Worm (Caenorhabditis elegans) whole organism, L1 larva: ENCODE results near the gene C03B1.5.
A peak's percentile ranks its signal among the peaks of the same experiment; 100 is the strongest.

Source experiments
- C16A3.4 ChIP-seq: fragments of 150-350 bp; optimal IDR thresholded peaks from 2 replicates; lab custom pipeline; 2014; ENCODE audit warnings: missing biosample characterization, missing genetic modification characterization
- F16B12.6 ChIP-seq: fragments of 150-350 bp; optimal IDR thresholded peaks from 2 replicates; lab custom pipeline; 2014; ENCODE audit warnings: missing biosample characterization, missing genetic modification characterization
- Y116A8C.19 ChIP-seq: sonication (generic microtip); optimal IDR thresholded peaks from 2 replicates; lab custom pipeline; 2016; ENCODE audit warnings: missing compliant biosample characterization, missing genetic modification characterization, borderline replicate concordance
- aha-1 ChIP-seq: fragments of 150-350 bp; optimal IDR thresholded peaks from 2 replicates; lab custom pipeline; 2014; ENCODE audit warnings: missing biosample characterization, missing genetic modification characterization
- alr-1 ChIP-seq: fragments of 200-800 bp; sonication (Bioruptor generic); optimal IDR thresholded peaks from 2 replicates; lab custom pipeline; 2018; ENCODE audit warnings: borderline replicate concordance, mild to moderate bottlenecking, missing genetic modification characterization, missing compliant biosample characterization
- ama-1 ChIP-seq: fragments of 150-350 bp; optimal IDR thresholded peaks from 2 replicates; lab custom pipeline; 2014
- blmp-1 ChIP-seq: fragments of 150-350 bp; optimal IDR thresholded peaks from 2 replicates; lab custom pipeline; 2014; ENCODE audit warnings: missing biosample characterization, missing genetic modification characterization
- ceh-63 ChIP-seq: fragments of 200-800 bp; sonication (Bioruptor generic); optimal IDR thresholded peaks from 2 replicates; lab custom pipeline; 2018; ENCODE audit warnings: mild to moderate bottlenecking, missing genetic modification characterization, missing compliant biosample characterization
- ceh-8 ChIP-seq: fragments of 200-800 bp; sonication (Bioruptor generic); optimal IDR thresholded peaks from 2 replicates; lab custom pipeline; 2018; ENCODE audit warnings: mild to moderate bottlenecking, missing genetic modification characterization, moderate library complexity, missing compliant biosample characterization
- dpl-1 ChIP-seq, 3 experiments: fragments of 150-350 bp in 2 of 3; sonication (generic microtip) in 1 of 3; optimal IDR thresholded peaks; 2 replicates each; lab custom pipeline; 2014 to 2017; ENCODE audit warnings: missing biosample characterization in 3 of 3, missing genetic modification characterization in 3 of 3, missing genetic modification reagents in 3 of 3
- efl-1 ChIP-seq, 4 experiments: fragments of 150-350 bp; optimal IDR thresholded peaks in 3 of 4; peaks in 1 of 4; 1 replicate in 1 of 4; 2 replicates in 3 of 4; lab custom pipeline; 2014; ENCODE audit warnings: missing biosample characterization in 2 of 4, missing genetic modification characterization in 2 of 4, missing genetic modification reagents in 2 of 4
- efl-3 ChIP-seq: fragments of 200-800 bp; sonication (Bioruptor generic); optimal IDR thresholded peaks from 2 replicates; lab custom pipeline; 2018; ENCODE audit warnings: mild to moderate bottlenecking, missing genetic modification characterization, missing compliant biosample characterization
- elt-2 ChIP-seq: sonication (generic microtip); optimal IDR thresholded peaks from 2 replicates; lab custom pipeline; 2016; ENCODE audit warnings: missing genetic modification characterization, mild to moderate bottlenecking, inconsistent platforms, missing compliant biosample characterization, missing genetic modification reagents
- ets-5 ChIP-seq: fragments of 200-800 bp; sonication (Bioruptor generic); IDR thresholded peaks from 2 replicates; pipeline ENCODE4 v1.3.6; 2022; ENCODE audit warnings: missing genetic modification characterization, missing compliant biosample characterization
- fkh-4 ChIP-seq: sonication (generic microtip); optimal IDR thresholded peaks from 2 replicates; lab custom pipeline; 2016; ENCODE audit warnings: missing compliant biosample characterization, missing genetic modification characterization, borderline replicate concordance
- fos-1 ChIP-seq: fragments of 150-350 bp; optimal IDR thresholded peaks from 2 replicates; lab custom pipeline; 2014; ENCODE audit warnings: missing biosample characterization, missing genetic modification characterization
- hlh-17 ChIP-seq: fragments of 200-800 bp; sonication (Bioruptor generic); optimal IDR thresholded peaks from 2 replicates; lab custom pipeline; 2018; ENCODE audit warnings: missing genetic modification characterization, mild to moderate bottlenecking, missing compliant biosample characterization, moderate library complexity, borderline replicate concordance
- hlh-4 ChIP-seq: sonication (generic microtip); optimal IDR thresholded peaks from 2 replicates; lab custom pipeline; 2016; ENCODE audit warnings: mild to moderate bottlenecking, missing genetic modification characterization, missing compliant biosample characterization
- hpl-2 ChIP-seq: fragments of 150-350 bp; optimal IDR thresholded peaks from 2 replicates; lab custom pipeline; 2014; ENCODE audit warnings: missing biosample characterization, missing genetic modification reagents, missing genetic modification characterization
- irx-1 ChIP-seq: sonication (generic microtip); optimal IDR thresholded peaks from 2 replicates; lab custom pipeline; 2016; ENCODE audit warnings: missing genetic modification characterization, missing compliant biosample characterization
- isw-1 ChIP-seq: fragments of 200-800 bp; sonication (Bioruptor generic); IDR thresholded peaks from 2 replicates; pipeline ENCODE4 v1.3.6; 2022; ENCODE audit warnings: missing genetic modification characterization, missing compliant biosample characterization
- lin-13 ChIP-seq: fragments of 150-350 bp; optimal IDR thresholded peaks from 2 replicates; lab custom pipeline; 2014; ENCODE audit warnings: missing biosample characterization, missing genetic modification reagents, missing genetic modification characterization
- lin-14 ChIP-seq: fragments of 200-800 bp; sonication (Bioruptor generic); optimal IDR thresholded peaks from 2 replicates; lab custom pipeline; 2018; ENCODE audit warnings: mild to moderate bottlenecking, missing genetic modification characterization, moderate library complexity, missing compliant biosample characterization
- lin-15B ChIP-seq: fragments of 150-350 bp; sonication (generic microtip); optimal IDR thresholded peaks from 3 replicates; lab custom pipeline; 2014; ENCODE audit warnings: missing biosample characterization, missing genetic modification characterization
- lir-3 ChIP-seq: sonication (generic microtip); optimal IDR thresholded peaks from 2 replicates; lab custom pipeline; 2016; ENCODE audit warnings: mild to moderate bottlenecking, missing genetic modification characterization, moderate library complexity, missing compliant biosample characterization; ENCODE audit not compliant: poor library complexity
- mab-9 ChIP-seq: fragments of 200-800 bp; sonication (Bioruptor generic); IDR thresholded peaks from 2 replicates; pipeline ENCODE4 v1.3.6; 2022; ENCODE audit warnings: missing genetic modification reagents, missing genetic modification characterization, missing compliant biosample characterization
- nhr-28 ChIP-seq: fragments of 150-350 bp; optimal IDR thresholded peaks from 2 replicates; lab custom pipeline; 2014; ENCODE audit warnings: missing biosample characterization, missing genetic modification characterization
- nhr-71 ChIP-seq: sonication (generic microtip); optimal IDR thresholded peaks from 2 replicates; lab custom pipeline; 2016; ENCODE audit warnings: mild to moderate bottlenecking, missing genetic modification characterization, moderate library complexity, missing compliant biosample characterization
- nhr-76 ChIP-seq: sonication (generic microtip); optimal IDR thresholded peaks from 2 replicates; lab custom pipeline; 2017; ENCODE audit warnings: missing biosample characterization, missing genetic modification characterization
- nhr-77 ChIP-seq: fragments of 150-350 bp; optimal IDR thresholded peaks from 2 replicates; lab custom pipeline; 2014; ENCODE audit warnings: missing biosample characterization, missing genetic modification characterization
- pax-3 ChIP-seq: fragments of 200-800 bp; sonication (Bioruptor generic); optimal IDR thresholded peaks from 2 replicates; lab custom pipeline; 2018; ENCODE audit warnings: mild to moderate bottlenecking, missing genetic modification characterization, moderate library complexity, missing compliant biosample characterization
- skn-1 ChIP-seq: fragments of 150-350 bp; optimal IDR thresholded peaks from 2 replicates; lab custom pipeline; 2014; ENCODE audit warnings: missing biosample characterization, missing genetic modification characterization
- sox-4 ChIP-seq: sonication (generic microtip); optimal IDR thresholded peaks from 2 replicates; lab custom pipeline; 2016; ENCODE audit warnings: missing genetic modification characterization, missing compliant biosample characterization
- sptf-1 ChIP-seq: fragments of 150-350 bp; optimal IDR thresholded peaks from 2 replicates; lab custom pipeline; 2014; ENCODE audit warnings: missing biosample characterization, missing genetic modification characterization
- tbx-2 ChIP-seq: sonication (generic microtip); optimal IDR thresholded peaks from 2 replicates; lab custom pipeline; 2016; ENCODE audit warnings: missing genetic modification characterization, missing compliant biosample characterization
- tlp-1 ChIP-seq: fragments of 150-350 bp; optimal IDR thresholded peaks from 2 replicates; lab custom pipeline; 2014; ENCODE audit warnings: missing biosample characterization, missing genetic modification characterization
- unc-130 ChIP-seq: fragments of 150-350 bp; optimal IDR thresholded peaks from 2 replicates; lab custom pipeline; 2017; ENCODE audit warnings: missing biosample characterization, missing genetic modification characterization, inconsistent platforms
- unc-62 ChIP-seq: fragments of 150-350 bp; optimal IDR thresholded peaks from 2 replicates; lab custom pipeline; 2014; ENCODE audit warnings: missing biosample characterization, missing genetic modification reagents, missing genetic modification characterization
- unc-86 ChIP-seq: sonication (generic microtip); optimal IDR thresholded peaks from 2 replicates; lab custom pipeline; 2016; ENCODE audit warnings: missing genetic modification characterization, missing compliant biosample characterization
- zag-1 ChIP-seq: fragments of 150-350 bp; optimal IDR thresholded peaks from 2 replicates; lab custom pipeline; 2014; ENCODE audit warnings: missing biosample characterization, missing genetic modification characterization

C03B1.5 gene

DNA sequence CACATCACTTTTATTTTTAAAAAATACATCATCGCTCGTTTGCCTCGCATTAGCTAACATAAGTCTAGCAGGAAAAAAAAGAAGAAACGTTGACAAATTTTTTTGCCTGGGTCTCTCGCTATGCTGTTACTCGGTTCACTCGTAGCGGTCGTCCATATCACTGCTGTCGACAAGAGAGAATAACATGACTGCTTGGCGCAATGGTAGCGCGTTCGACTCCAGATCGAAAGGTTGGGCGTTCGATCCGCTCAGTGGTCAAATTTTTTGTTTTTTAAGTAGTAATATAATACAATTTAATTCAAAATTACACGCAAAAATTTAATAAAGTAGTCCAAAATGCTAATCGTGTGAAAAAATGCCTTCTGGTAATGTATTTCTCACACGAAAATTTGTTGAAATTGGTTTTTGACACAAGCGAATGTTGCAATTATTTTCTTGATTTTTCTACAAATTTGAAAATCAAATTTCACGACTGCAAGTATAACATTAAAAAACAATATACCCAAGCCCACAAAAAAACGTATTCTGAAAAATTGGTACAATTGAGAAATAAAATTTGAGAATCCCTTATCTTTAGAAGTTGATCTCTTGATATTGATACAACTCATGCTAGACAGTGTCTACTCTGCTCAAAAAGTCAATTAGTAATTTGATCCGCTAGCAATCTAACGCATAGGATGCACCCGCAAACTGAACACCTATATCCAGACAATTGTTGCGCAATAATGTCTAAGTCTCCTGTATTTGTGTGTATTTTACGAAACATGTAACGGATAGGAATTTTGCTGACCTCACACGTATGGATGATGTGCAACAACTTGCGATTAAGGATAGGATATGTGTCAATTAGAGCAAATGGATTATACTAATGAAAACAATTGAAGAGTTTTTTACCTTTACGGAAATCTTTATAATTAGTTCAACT lies 16.1 kb downstream of the C03B1.5 start (continued):
- TF ChIP-seq sptf-1 (tag; lab: Kevin White, UChicago) (no peak), hlh-4 (tag; lab: Kevin White, UChicago) (no peak), isw-1 (GFP tag; lab: Robert Waterston, UW) (no peak), lin-14 (peak; percentile 63), Y116A8C.19 (tag; lab: Kevin White, UChicago) (no peak)
- TF ChIP-seq, all 84 proteins: peak for 32

DNA sequence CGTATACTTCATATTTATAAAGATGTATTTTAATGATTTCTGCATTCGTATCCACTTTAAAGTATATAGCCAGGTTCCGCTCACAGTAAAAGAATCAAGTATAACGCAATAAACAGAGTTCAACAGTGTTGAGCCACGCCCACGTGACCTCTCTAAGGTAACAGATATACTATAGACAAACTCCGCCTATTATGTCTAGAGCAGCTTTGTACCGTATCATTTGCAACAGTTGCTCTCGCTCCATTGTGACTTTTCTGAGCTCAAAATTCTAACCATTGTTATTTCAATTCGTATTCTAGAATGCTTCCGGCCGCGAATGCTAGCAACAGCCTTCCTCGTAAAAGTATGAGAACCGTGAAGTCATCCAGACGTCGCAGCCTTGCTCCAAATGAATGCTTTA lies 18.0 kb downstream of the C03B1.5 start, which contains the start of gene C03B1.17:
Gene C03B1.17 (plus strand): TSS at position 301 of the 400 bp plus-strand sequence.
- TF ChIP-seq ceh-63 (GFP tag; lab: Kevin White, UChicago) = no peak
- no peak for TF ChIP-seq dpl-1 (GFP tag; optimal IDR thresholded peaks at IDR 0.05; lab: Kevin White, UChicago)

DNA sequence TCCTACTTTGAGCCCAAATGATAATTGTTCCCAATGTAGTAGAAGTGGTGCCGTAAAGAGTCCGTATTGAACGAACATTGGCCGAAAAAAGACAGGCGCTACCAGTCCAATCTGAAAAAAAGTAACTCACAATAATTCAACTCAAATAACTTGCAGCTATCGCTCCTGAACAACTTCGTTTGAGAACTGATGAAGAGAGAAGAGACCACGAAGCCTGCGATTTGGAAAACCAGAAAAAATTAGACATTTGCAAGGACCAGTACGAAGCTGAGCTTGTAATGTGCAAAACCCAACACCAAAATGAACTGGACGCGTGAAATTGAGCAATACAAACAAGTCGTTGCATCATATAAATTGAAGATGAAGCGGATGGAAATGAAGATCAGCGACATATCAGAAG lies 19.1 kb downstream of the C03B1.5 start, which contains the start of gene C03B1.1:
Gene C03B1.1 (plus strand): TSS at position 301 of the 400 bp plus-strand sequence.
- TF ChIP-seq nhr-77 (tag; lab: Kevin White, UChicago) = no peak
- no peak for TF ChIP-seq fkh-4
- no peak for TF ChIP-seq unc-130 (tag; lab: Kevin White, UChicago)
- TF ChIP-seq F16B12.6 (tag; lab: Kevin White, UChicago) = no peak
- no peak for TF ChIP-seq efl-1 (optimal IDR thresholded peaks at IDR 0.05; lab: Kevin White, UChicago)
- TF ChIP-seq efl-1 (GFP tag; optimal IDR thresholded peaks at IDR 0.05 in 1 of 2; lab: Kevin White, UChicago) = peak in 1 of 2 experiments; percentile 42
- no peak for TF ChIP-seq irx-1 (tag; lab: Kevin White, UChicago)
- no peak for TF ChIP-seq blmp-1
- TF ChIP-seq, all 84 proteins: peak for 1

DNA sequence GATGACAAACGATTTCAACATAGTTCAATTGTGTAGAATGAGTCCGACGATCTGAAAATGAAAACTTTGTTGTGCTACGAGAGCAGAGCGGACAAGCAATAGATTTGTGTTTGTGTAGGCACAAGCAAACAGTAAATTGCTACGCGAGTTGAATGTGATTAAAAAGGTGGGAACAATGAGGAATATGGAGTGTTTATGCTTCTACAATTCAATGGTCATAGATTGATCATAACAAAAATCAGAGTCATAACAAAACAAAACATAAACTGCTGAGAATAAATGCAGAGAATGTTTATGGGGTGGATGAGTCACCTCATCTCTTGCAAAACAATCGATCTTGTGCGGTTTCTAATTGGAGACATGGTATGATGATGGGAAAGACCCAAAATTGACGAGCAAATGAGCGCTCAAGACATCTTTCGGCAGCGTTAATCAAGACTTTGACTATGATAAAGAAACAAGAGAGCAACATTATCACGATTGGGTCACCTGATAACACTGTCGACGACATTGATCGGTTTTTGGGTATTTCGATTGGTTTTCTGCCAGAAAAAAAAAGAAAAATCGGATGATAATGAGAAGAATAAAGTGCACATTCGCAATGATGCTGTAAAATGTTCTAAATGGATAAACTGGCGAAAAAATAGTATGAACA lies 22.4 kb downstream of the C03B1.5 start, which contains the start of gene lmp-1:
Gene lmp-1 (minus strand): TSS at position 51 of the 655 bp plus-strand sequence.
- TF ChIP-seq efl-1 (optimal IDR thresholded peaks at IDR 0.05; lab: Kevin White, UChicago) = no peak
- TF ChIP-seq efl-1 (GFP tag; optimal IDR thresholded peaks at IDR 0.05 in 1 of 2; lab: Kevin White, UChicago) = peak in 1 of 2 experiments; percentile 65
- no peak for TF ChIP-seq nhr-76 (tag; lab: Kevin White, UChicago)
- TF ChIP-seq aha-1 = no peak
- peak; percentile 34 for TF ChIP-seq elt-2

DNA sequence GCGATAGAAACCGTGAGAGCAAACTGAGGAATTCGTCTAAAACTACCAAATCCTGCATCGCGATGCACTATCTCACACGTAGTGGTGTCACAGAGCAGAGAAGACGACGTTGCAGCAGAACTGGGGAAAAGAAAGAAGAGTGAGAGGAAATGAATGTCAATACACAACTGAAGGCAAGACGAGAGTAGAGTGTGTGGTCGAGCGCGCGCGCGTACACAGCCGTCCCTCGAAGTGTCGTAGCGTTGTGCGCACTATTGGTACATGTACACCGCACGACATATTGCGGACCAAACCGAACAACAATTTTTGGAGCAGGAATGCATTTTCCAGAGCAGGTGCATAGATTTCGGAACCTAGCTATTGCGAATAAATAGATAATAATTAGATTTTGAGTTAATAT lies 23.0 kb downstream of the C03B1.5 start:
- no peak for TF ChIP-seq mab-9 (GFP tag; lab: Robert Waterston, UW)
- TF ChIP-seq C16A3.4 (tag; lab: Kevin White, UChicago) = peak; percentile 45
- no peak for TF ChIP-seq lir-3 (tag; lab: Kevin White, UChicago)
- no peak for TF ChIP-seq ceh-8 (GFP tag; lab: Kevin White, UChicago)
- TF ChIP-seq hpl-2 (GFP tag; lab: Kevin White, UChicago) = no peak
- peak; percentile 71 for TF ChIP-seq nhr-71 (tag; lab: Kevin White, UChicago)
- no peak for TF ChIP-seq ama-1 (lab: Kevin White, UChicago)
- TF ChIP-seq efl-3 (GFP tag; lab: Kevin White, UChicago) = no peak
- TF ChIP-seq nhr-28 (tag; lab: Kevin White, UChicago) = no peak
- TF ChIP-seq unc-62 (GFP tag; lab: Kevin White, UChicago) = no peak
- TF ChIP-seq lin-13 (GFP tag; lab: Kevin White, UChicago) = no peak
- no peak for TF ChIP-seq pax-3 (tag; lab: Kevin White, UChicago)
- no peak for TF ChIP-seq aha-1
- no peak for TF ChIP-seq fkh-4
- no peak for TF ChIP-seq lin-15B (tag; lab: Kevin White, UChicago)
- TF ChIP-seq fos-1 = peak; percentile 48
- TF ChIP-seq ets-5 (GFP tag; lab: Robert Waterston, UW) = no peak
- no peak for TF ChIP-seq tlp-1 (tag; lab: Kevin White, UChicago)
- no peak for TF ChIP-seq alr-1 (tag; lab: Kevin White, UChicago)
- TF ChIP-seq sox-4 (tag; lab: Kevin White, UChicago) = no peak
- no peak for TF ChIP-seq hlh-17 (GFP tag; lab: Kevin White, UChicago)
- peak; percentile 61 for TF ChIP-seq skn-1 (tag; lab: Kevin White, UChicago)
- peak; percentile 23 for TF ChIP-seq irx-1 (tag; lab: Kevin White, UChicago)
- TF ChIP-seq zag-1 = no peak
- TF ChIP-seq nhr-77 (tag; lab: Kevin White, UChicago) = peak; percentile 37
- TF ChIP-seq tbx-2 (tag; lab: Kevin White, UChicago) = peak; percentile 58
- TF ChIP-seq unc-86 (tag; lab: Kevin White, UChicago) = peak; percentile 47
